Fruit fly (Drosophila melanogaster) whole organism, embryonic: ENCODE data around the gene DCTN1-p150.
A peak's percentile ranks its signal among the peaks of the same experiment; 100 is the strongest.

ENCODE experiments used
- ATbp ChIP-seq: fragments of 200-800 bp; sonication (Bioruptor generic); optimal IDR thresholded peaks from 2 replicates; lab custom pipeline; 2017; ENCODE audit warnings: missing biosample characterization, mild to moderate bottlenecking, missing genetic modification characterization, missing genetic modification reagents
- Abd-B ChIP-seq: fragments of 200-800 bp; sonication (Bioruptor generic); optimal IDR thresholded peaks from 2 replicates; lab custom pipeline; 2018; ENCODE audit warnings: missing biosample characterization, mild to moderate bottlenecking, missing genetic modification characterization, moderate library complexity
- Bdp1 ChIP-seq: fragments of 200-800 bp; sonication (Bioruptor generic); optimal IDR thresholded peaks from 3 replicates; lab custom pipeline; 2016; ENCODE audit warnings: missing biosample characterization, missing genetic modification characterization
- C15 ChIP-seq: fragments of 200-800 bp; sonication (Bioruptor generic); IDR thresholded peaks from 3 replicates; pipeline ENCODE4 v1.3.6; 2022; ENCODE audit warnings: missing biosample characterization, missing genetic modification characterization
- CG10543 ChIP-seq: fragments of 200-800 bp; sonication (Bioruptor generic); optimal IDR thresholded peaks from 3 replicates; lab custom pipeline; 2017; ENCODE audit warnings: missing biosample characterization, mild to moderate bottlenecking, missing genetic modification characterization, moderate library complexity
- CG11504 ChIP-seq: fragments of 200-800 bp; sonication (Bioruptor generic); optimal IDR thresholded peaks from 3 replicates; lab custom pipeline; 2019; ENCODE audit warnings: missing biosample characterization, mild to moderate bottlenecking, missing genetic modification characterization, moderate library complexity
- CG13624 ChIP-seq: fragments of 200-800 bp; sonication (Bioruptor generic); optimal IDR thresholded peaks from 2 replicates; lab custom pipeline; 2016; ENCODE audit warnings: missing biosample characterization, missing genetic modification characterization
- CG14441 ChIP-seq: fragments of 200-800 bp; sonication (Bioruptor generic); IDR thresholded peaks from 2 replicates; pipeline ENCODE4 v1.3.6; 2022; ENCODE audit warnings: missing biosample characterization, missing genetic modification characterization
- CG14710 ChIP-seq: fragments of 200-800 bp; sonication (Bioruptor generic); optimal IDR thresholded peaks from 3 replicates; lab custom pipeline; 2019; ENCODE audit warnings: missing biosample characterization, mild to moderate bottlenecking, missing genetic modification characterization, moderate library complexity
- CG15514 ChIP-seq: fragments of 200-800 bp; sonication (Bioruptor generic); optimal IDR thresholded peaks from 3 replicates; lab custom pipeline; 2017; ENCODE audit warnings: missing biosample characterization, missing genetic modification characterization, mild to moderate bottlenecking, moderate library complexity, missing genetic modification reagents
- CG1602 ChIP-seq: fragments of 200-800 bp; sonication (Bioruptor generic); optimal IDR thresholded peaks from 3 replicates; lab custom pipeline; 2016; ENCODE audit warnings: missing biosample characterization, missing genetic modification characterization
- CG2116 ChIP-seq: fragments of 200-800 bp; sonication (Bioruptor generic); optimal IDR thresholded peaks from 3 replicates; lab custom pipeline; 2018; ENCODE audit warnings: missing biosample characterization, mild to moderate bottlenecking, missing genetic modification characterization
- CG2875 ChIP-seq: fragments of 200-800 bp; sonication (Bioruptor generic); optimal IDR thresholded peaks from 2 replicates; lab custom pipeline; 2017; ENCODE audit warnings: missing biosample characterization, mild to moderate bottlenecking, missing genetic modification characterization, missing genetic modification reagents
- CG30020 ChIP-seq: fragments of 200-800 bp; optimal IDR thresholded peaks from 2 replicates; lab custom pipeline; 2019; ENCODE audit warnings: missing biosample characterization, mild to moderate bottlenecking, missing genetic modification characterization, moderate library complexity
- CG34422 ChIP-seq: fragments of 200-800 bp; sonication (Bioruptor generic); IDR thresholded peaks from 3 replicates; pipeline ENCODE4 v1.3.6; 2022; ENCODE audit warnings: missing biosample characterization, missing genetic modification characterization
- CG4282 ChIP-seq: fragments of 200-800 bp; sonication (Bioruptor generic); optimal IDR thresholded peaks from 2 replicates; lab custom pipeline; 2016; ENCODE audit warnings: missing biosample characterization, missing genetic modification characterization
- CG4730 ChIP-seq: fragments of 200-800 bp; sonication (Bioruptor generic); IDR thresholded peaks from 2 replicates; pipeline ENCODE4 v1.3.6; 2022; ENCODE audit warnings: missing biosample characterization, missing genetic modification characterization
- CG7786 ChIP-seq: fragments of 200-800 bp; sonication (Bioruptor generic); optimal IDR thresholded peaks from 2 replicates; lab custom pipeline; 2016; ENCODE audit warnings: missing biosample characterization, missing genetic modification characterization
- CG8290 ChIP-seq, 3 experiments: fragments of 200-800 bp; sonication (Bioruptor generic); optimal IDR thresholded peaks; 2 replicates each; lab custom pipeline; 2016 to 2019; ENCODE audit warnings: missing biosample characterization in 3 of 3, missing genetic modification characterization in 3 of 3, mild to moderate bottlenecking in 2 of 3, moderate library complexity in 1 of 3
- CG8944 ChIP-seq: fragments of 200-800 bp; sonication (Bioruptor generic); optimal IDR thresholded peaks from 3 replicates; lab custom pipeline; 2016; ENCODE audit warnings: missing biosample characterization, missing genetic modification characterization
- CrebB ChIP-seq: fragments of 200-800 bp; sonication (Bioruptor generic); optimal IDR thresholded peaks from 3 replicates; lab custom pipeline; 2018; ENCODE audit warnings: missing biosample characterization, mild to moderate bottlenecking, missing genetic modification characterization
- Dip2 ChIP-seq: fragments of 200-800 bp; sonication (Bioruptor generic); IDR thresholded peaks from 2 replicates; pipeline ENCODE4 v1.3.6; 2022; ENCODE audit warnings: missing biosample characterization, missing genetic modification characterization
- Dip3 ChIP-seq: fragments of 200-800 bp; sonication (Bioruptor generic); optimal IDR thresholded peaks from 3 replicates; lab custom pipeline; 2016; ENCODE audit warnings: missing biosample characterization, missing genetic modification characterization
- Dll ChIP-seq: fragments of 200-800 bp; sonication (Bioruptor generic); IDR thresholded peaks from 4 replicates; pipeline ENCODE4 v1.3.6; 2022; ENCODE audit warnings: missing biosample characterization, missing genetic modification characterization; ENCODE audit not compliant: partially characterized antibody
- Ets97D ChIP-seq: fragments of 200-800 bp; sonication (Bioruptor generic); optimal IDR thresholded peaks from 3 replicates; lab custom pipeline; 2016; ENCODE audit warnings: missing biosample characterization, missing genetic modification characterization
- H15 ChIP-seq: fragments of 200-800 bp; sonication (Bioruptor generic); IDR thresholded peaks from 3 replicates; pipeline ENCODE4 v1.3.6; 2022; ENCODE audit warnings: missing biosample characterization, missing genetic modification characterization
- Hmr ChIP-seq: fragments of 200-800 bp; sonication (Bioruptor generic); optimal IDR thresholded peaks from 3 replicates; lab custom pipeline; 2017; ENCODE audit warnings: mild to moderate bottlenecking, missing biosample characterization, missing genetic modification reagents, missing genetic modification characterization
- Hr78 ChIP-seq, 2 experiments: fragments of 200-800 bp in 1 of 2; fragments of >200 bp in 1 of 2; sonication (Bioruptor generic) in 1 of 2; optimal IDR thresholded peaks; 2 replicates each; lab custom pipeline; 2017 to 2019; ENCODE audit warnings: missing biosample characterization in 2 of 2, missing genetic modification characterization in 2 of 2, mild to moderate bottlenecking in 1 of 2, moderate library complexity in 1 of 2
- Jarid2 ChIP-seq: fragments of 200-800 bp; sonication (Bioruptor generic); optimal IDR thresholded peaks from 3 replicates; lab custom pipeline; 2017; ENCODE audit warnings: mild to moderate bottlenecking, missing biosample characterization, missing genetic modification reagents, missing genetic modification characterization
- Mes4 ChIP-seq: fragments of 200-800 bp; sonication (Bioruptor generic); optimal IDR thresholded peaks from 2 replicates; lab custom pipeline; 2016; ENCODE audit warnings: missing biosample characterization, missing genetic modification characterization
- Neu2 ChIP-seq: fragments of 200-800 bp; sonication (Bioruptor generic); optimal IDR thresholded peaks from 3 replicates; lab custom pipeline; 2016; ENCODE audit warnings: missing biosample characterization, missing genetic modification characterization, borderline replicate concordance
- NfI ChIP-seq: fragments of 200-800 bp; sonication (Bioruptor generic); optimal IDR thresholded peaks from 3 replicates; lab custom pipeline; 2018; ENCODE audit warnings: missing biosample characterization, mild to moderate bottlenecking, missing genetic modification characterization, moderate library complexity
- Poxn ChIP-seq: fragments of 200-800 bp; sonication (Bioruptor generic); IDR thresholded peaks from 2 replicates; pipeline ENCODE4 v1.3.6; 2022; ENCODE audit warnings: missing biosample characterization, missing genetic modification characterization
- Scr ChIP-seq: fragments of 200-800 bp; sonication (Bioruptor generic); IDR thresholded peaks from 2 replicates; pipeline ENCODE4 v1.3.6; 2022; ENCODE audit warnings: missing biosample characterization, missing genetic modification characterization; ENCODE audit not compliant: partially characterized antibody
- Trl ChIP-seq, 3 experiments: fragments of >200 bp in 2 of 3; fragments of 200-800 bp in 1 of 3; sonication (Bioruptor generic) in 1 of 3; optimal IDR thresholded peaks; 2 replicates in 1 of 3; 3 replicates in 2 of 3; lab custom pipeline; 2016 to 2017; ENCODE audit warnings: missing biosample characterization in 1 of 3, missing genetic modification characterization in 1 of 3
- abd-A ChIP-seq: fragments of 200-800 bp; sonication (Bioruptor generic); optimal IDR thresholded peaks from 3 replicates; lab custom pipeline; 2019; ENCODE audit warnings: missing biosample characterization, mild to moderate bottlenecking, missing genetic modification characterization, moderate library complexity
- bcd ChIP-seq: fragments of 200-800 bp; sonication (Bioruptor generic); optimal IDR thresholded peaks from 2 replicates; lab custom pipeline; 2017; ENCODE audit warnings: missing biosample characterization, mild to moderate bottlenecking, missing genetic modification characterization
- br ChIP-seq: fragments of >200 bp; optimal IDR thresholded peaks from 2 replicates; lab custom pipeline; 2017
- caup ChIP-seq: fragments of 200-800 bp; sonication (Bioruptor generic); optimal IDR thresholded peaks from 3 replicates; lab custom pipeline; 2017; ENCODE audit warnings: missing biosample characterization, mild to moderate bottlenecking, missing genetic modification characterization, moderate library complexity; ENCODE audit not compliant: severe bottlenecking
- chinmo ChIP-seq: fragments of 200-800 bp; sonication (Bioruptor generic); IDR thresholded peaks from 4 replicates; pipeline ENCODE4 v1.3.6; 2022; ENCODE audit warnings: missing biosample characterization, missing genetic modification characterization; ENCODE audit not compliant: partially characterized antibody
- ci ChIP-seq: fragments of 200-800 bp; sonication (Bioruptor generic); IDR thresholded peaks from 3 replicates; pipeline ENCODE4 v1.3.6; 2022; ENCODE audit warnings: missing biosample characterization, missing genetic modification characterization
- dpn ChIP-seq, 2 experiments: fragments of 200-800 bp; sonication (Bioruptor generic); optimal IDR thresholded peaks; 3 replicates each; lab custom pipeline; 2016; ENCODE audit warnings: missing biosample characterization in 2 of 2, missing genetic modification characterization in 2 of 2
- fd102C ChIP-seq: fragments of 200-800 bp; sonication (Bioruptor generic); optimal IDR thresholded peaks from 2 replicates; lab custom pipeline; 2018; ENCODE audit warnings: missing biosample characterization, mild to moderate bottlenecking, missing genetic modification characterization, moderate library complexity
- grau ChIP-seq: fragments of 200-800 bp; optimal IDR thresholded peaks from 3 replicates; lab custom pipeline; 2019; ENCODE audit warnings: missing biosample characterization, mild to moderate bottlenecking, missing genetic modification characterization, moderate library complexity
- mld ChIP-seq: fragments of 200-800 bp; sonication (Bioruptor generic); IDR thresholded peaks from 3 replicates; pipeline ENCODE4 v1.3.6; 2022; ENCODE audit warnings: missing biosample characterization, missing genetic modification characterization; ENCODE audit not compliant: partially characterized antibody
- nom ChIP-seq: fragments of 200-800 bp; sonication (Bioruptor generic); optimal IDR thresholded peaks from 2 replicates; lab custom pipeline; 2017; ENCODE audit warnings: missing biosample characterization, missing genetic modification characterization, mild to moderate bottlenecking, moderate library complexity, missing genetic modification reagents
- ttk ChIP-seq: fragments of 200-800 bp; sonication (Bioruptor generic); IDR thresholded peaks from 2 replicates; pipeline ENCODE4 v2.1.2; 2022; ENCODE audit warnings: missing biosample characterization, missing genetic modification characterization

DCTN1-p150 gene

dm6 chr3L:13949440-13950066 is 20.4 kb downstream of the DCTN1-p150 start (continued):
- TF ChIP-seq CG4730 (GFP tag; lab: Robert Waterston, UW) (0 out of 2 replicates have a peak, but pooled peaks have one; percentile 26), CrebB (tag; lab: Kevin White, UChicago) (no peak), Scr (GFP tag; lab: Robert Waterston, UW) (no peak), CG34422 (0 out of 3 replicates have a peak, but pooled peaks have one; percentile 33), Dip3 (GFP tag; lab: Kevin White, UChicago) (no peak), Poxn (GFP tag; lab: Robert Waterston, UW) (no peak), Neu2 (GFP tag; lab: Kevin White, UChicago) (no peak), ttk (GFP tag; lab: Robert Waterston, UW) (no peak), CG4282 (GFP tag; lab: Kevin White, UChicago) (no peak), abd-A (tag; lab: Kevin White, UChicago) (no peak), CG30020 (tag; lab: Kevin White, UChicago) (no peak), CG14710 (tag; lab: Kevin White, UChicago) (no peak), br (lab: Kevin White, UChicago) (no peak), NfI (GFP tag; lab: Kevin White, UChicago) (no peak), Jarid2 (peak; percentile 0), chinmo (GFP tag; lab: Robert Waterston, UW) (peak; percentile 89; the same call in 3 of the 4 replicates), Mes4 (GFP tag; lab: Kevin White, UChicago) (peak; percentile 4), H15 (GFP tag; lab: Robert Waterston, UW) (no peak), CG7786 (GFP tag; lab: Kevin White, UChicago) (no peak), CG8944 (GFP tag; lab: Kevin White, UChicago) (no peak), C15 (GFP tag; lab: Robert Waterston, UW) (no peak), fd102C (no peak), Hr78 (GFP tag; optimal IDR thresholded peaks at IDR 0.05; lab: Kevin White, UChicago) (no peak), Dll (GFP tag; lab: Robert Waterston, UW) (no peak), Abd-B (GFP tag; lab: Kevin White, UChicago) (no peak), ci (0 out of 3 replicates have a peak, but pooled peaks have one; percentile 51), CG11504 (peak; percentile 31), CG14441 (GFP tag; lab: Robert Waterston, UW) (no peak), nom (no peak), ATbp (no peak), caup (no peak), mld (GFP tag; lab: Robert Waterston, UW) (no peak), dpn (GFP tag; optimal IDR thresholded peaks at IDR 0.05; lab: Kevin White, UChicago) (peak in 1 of 2 experiments; percentile 1), CG2875 (GFP tag; lab: Kevin White, UChicago) (no peak), Bdp1 (no peak), CG1602 (no peak), bcd (no peak), Hmr (GFP tag; lab: Kevin White, UChicago) (no peak), CG13624 (GFP tag; lab: Kevin White, UChicago) (no peak), CG15514 (GFP tag; lab: Kevin White, UChicago) (no peak), Dip2 (GFP tag; lab: Robert Waterston, UW) (no peak), CG10543 (GFP tag; lab: Kevin White, UChicago) (no peak), CG2116 (GFP tag; lab: Kevin White, UChicago) (peak; percentile 72), Trl (optimal IDR thresholded peaks at IDR 0.05; lab: Kevin White, UChicago) (peak; percentile 21 to 48), Trl (GFP tag; optimal IDR thresholded peaks at IDR 0.05; lab: Kevin White, UChicago) (no peak), grau (tag; lab: Kevin White, UChicago) (no peak), CG8290 (GFP tag; optimal IDR thresholded peaks at IDR 0.05; lab: Kevin White, UChicago) (no peak), CG8290 (tag; optimal IDR thresholded peaks at IDR 0.05; lab: Kevin White, UChicago) (peak in 1 of 2 experiments; percentile 22), Ets97D (GFP tag; lab: Kevin White, UChicago) (no peak)
